Fruit fly (Drosophila melanogaster) whole organism, embryonic: ENCODE measurements around the gene Atg13.

Experiments
- ATbp ChIP-seq: fragments of 200-800 bp; sonication (Bioruptor generic); optimal IDR thresholded peaks from 2 replicates; lab custom pipeline; 2017; ENCODE audit warnings: missing biosample characterization, mild to moderate bottlenecking, missing genetic modification characterization, missing genetic modification reagents
- Ada2b ChIP-seq: fragments of 200-800 bp; sonication (Bioruptor generic); IDR thresholded peaks from 2 replicates; pipeline ENCODE4 v1.3.6; 2022; ENCODE audit warnings: missing biosample characterization, missing genetic modification characterization
- Antp ChIP-seq: fragments of 200-800 bp; sonication (Bioruptor generic); optimal IDR thresholded peaks from 3 replicates; lab custom pipeline; 2016; ENCODE audit warnings: missing biosample characterization, missing genetic modification characterization
- CG12391 ChIP-seq: fragments of 200-800 bp; sonication (Bioruptor generic); optimal IDR thresholded peaks from 3 replicates; lab custom pipeline; 2018; ENCODE audit warnings: missing biosample characterization, mild to moderate bottlenecking, missing genetic modification characterization, moderate library complexity
- CG13287 ChIP-seq: fragments of 200-800 bp; sonication (Bioruptor generic); IDR thresholded peaks from 2 replicates; pipeline ENCODE4 v1.3.6; 2022; ENCODE audit warnings: missing biosample characterization, missing genetic modification characterization; ENCODE audit not compliant: partially characterized antibody
- CG13624 ChIP-seq: fragments of 200-800 bp; sonication (Bioruptor generic); optimal IDR thresholded peaks from 2 replicates; lab custom pipeline; 2016; ENCODE audit warnings: missing biosample characterization, missing genetic modification characterization
- CG15479 ChIP-seq: fragments of 200-800 bp; sonication (Bioruptor generic); optimal IDR thresholded peaks from 3 replicates; lab custom pipeline; 2019; ENCODE audit warnings: missing biosample characterization, mild to moderate bottlenecking, missing genetic modification characterization, moderate library complexity
- CG16813 ChIP-seq: fragments of 200-800 bp; sonication (Bioruptor generic); IDR thresholded peaks from 3 replicates; pipeline ENCODE4 v1.3.6; 2022; ENCODE audit warnings: missing biosample characterization, missing genetic modification characterization; ENCODE audit not compliant: partially characterized antibody
- CG16863 ChIP-seq: fragments of 200-800 bp; sonication (Bioruptor generic); optimal IDR thresholded peaks from 3 replicates; lab custom pipeline; 2016; ENCODE audit warnings: missing biosample characterization, missing genetic modification characterization
- CG17912 ChIP-seq: fragments of 200-800 bp; sonication (Bioruptor generic); optimal IDR thresholded peaks from 2 replicates; lab custom pipeline; 2018; ENCODE audit warnings: missing biosample characterization, mild to moderate bottlenecking, missing genetic modification characterization
- CG18011 ChIP-seq: fragments of 200-800 bp; sonication (Bioruptor generic); optimal IDR thresholded peaks from 2 replicates; lab custom pipeline; 2017; ENCODE audit warnings: missing biosample characterization, missing genetic modification characterization, mild to moderate bottlenecking, moderate library complexity, missing genotype
- CG18262 ChIP-seq: fragments of 200-800 bp; optimal IDR thresholded peaks from 3 replicates; lab custom pipeline; 2019; ENCODE audit warnings: missing biosample characterization, mild to moderate bottlenecking, missing genetic modification characterization, moderate library complexity
- CG2678 ChIP-seq: fragments of 200-800 bp; sonication (Bioruptor generic); optimal IDR thresholded peaks from 3 replicates; lab custom pipeline; 2019; ENCODE audit warnings: missing biosample characterization, mild to moderate bottlenecking, missing genetic modification characterization, moderate library complexity
- CG2712 ChIP-seq: fragments of 200-800 bp; optimal IDR thresholded peaks from 3 replicates; lab custom pipeline; 2019; ENCODE audit warnings: missing biosample characterization, mild to moderate bottlenecking, missing genetic modification characterization, moderate library complexity
- CG2889 ChIP-seq: fragments of 200-800 bp; sonication (Bioruptor generic); IDR thresholded peaks from 3 replicates; pipeline ENCODE4 v1.3.6; 2022; ENCODE audit warnings: missing biosample characterization, missing genetic modification characterization
- CG31388 ChIP-seq: fragments of 200-800 bp; sonication (Bioruptor generic); optimal IDR thresholded peaks from 2 replicates; lab custom pipeline; 2016; ENCODE audit warnings: missing biosample characterization, missing genetic modification characterization
- CG34376 ChIP-seq: fragments of 200-800 bp; sonication (Bioruptor generic); optimal IDR thresholded peaks from 2 replicates; lab custom pipeline; 2018; ENCODE audit warnings: missing biosample characterization, mild to moderate bottlenecking, missing genetic modification characterization
- CG4282 ChIP-seq: fragments of 200-800 bp; sonication (Bioruptor generic); optimal IDR thresholded peaks from 2 replicates; lab custom pipeline; 2016; ENCODE audit warnings: missing biosample characterization, missing genetic modification characterization
- CG4360 ChIP-seq: fragments of 200-800 bp; sonication (Bioruptor generic); IDR thresholded peaks from 2 replicates; pipeline ENCODE4 v1.3.6; 2022; ENCODE audit warnings: missing biosample characterization, missing genetic modification characterization
- CG4424 ChIP-seq: fragments of 200-800 bp; sonication (Bioruptor generic); optimal IDR thresholded peaks from 3 replicates; lab custom pipeline; 2016; ENCODE audit warnings: missing biosample characterization, missing genetic modification characterization
- CG6689 ChIP-seq: fragments of 200-800 bp; sonication (Bioruptor generic); IDR thresholded peaks from 2 replicates; pipeline ENCODE4 v1.3.6; 2022; ENCODE audit warnings: missing biosample characterization, missing genetic modification characterization
- CG8765 ChIP-seq: fragments of 200-800 bp; sonication (Bioruptor generic); IDR thresholded peaks from 2 replicates; pipeline ENCODE4 v1.3.6; 2022; ENCODE audit warnings: missing biosample characterization, missing genetic modification characterization
- D19A ChIP-seq: fragments of 200-800 bp; optimal IDR thresholded peaks from 3 replicates; lab custom pipeline; 2019; ENCODE audit warnings: missing biosample characterization, mild to moderate bottlenecking, missing genetic modification characterization, moderate library complexity
- Elba2 ChIP-seq: fragments of 200-800 bp; sonication (Bioruptor generic); optimal IDR thresholded peaks from 3 replicates; lab custom pipeline; 2016; ENCODE audit warnings: missing biosample characterization, missing genetic modification characterization
- Ets97D ChIP-seq: fragments of 200-800 bp; sonication (Bioruptor generic); optimal IDR thresholded peaks from 3 replicates; lab custom pipeline; 2016; ENCODE audit warnings: missing biosample characterization, missing genetic modification characterization
- Fer3 ChIP-seq: fragments of 200-800 bp; sonication (Bioruptor generic); optimal IDR thresholded peaks from 2 replicates; lab custom pipeline; 2018; ENCODE audit warnings: missing biosample characterization, mild to moderate bottlenecking, missing genetic modification characterization, moderate library complexity
- HLHmδ ChIP-seq: fragments of 200-800 bp; sonication (Bioruptor generic); optimal IDR thresholded peaks from 2 replicates; lab custom pipeline; 2018; ENCODE audit warnings: missing biosample characterization, mild to moderate bottlenecking, missing genetic modification characterization, moderate library complexity
- Max ChIP-seq: fragments of 200-800 bp; sonication (Bioruptor generic); optimal IDR thresholded peaks from 2 replicates; lab custom pipeline; 2016; ENCODE audit warnings: missing biosample characterization, mild to moderate bottlenecking, missing genetic modification characterization
- NFAT ChIP-seq: fragments of 200-800 bp; sonication (Bioruptor generic); IDR thresholded peaks from 2 replicates; pipeline ENCODE4 v1.3.6; 2022; ENCODE audit warnings: missing biosample characterization, missing genetic modification characterization
- Scr ChIP-seq: fragments of 200-800 bp; sonication (Bioruptor generic); IDR thresholded peaks from 2 replicates; pipeline ENCODE4 v1.3.6; 2022; ENCODE audit warnings: missing biosample characterization, missing genetic modification characterization; ENCODE audit not compliant: partially characterized antibody
- Taf1 ChIP-seq: fragments of 200-800 bp; sonication (Bioruptor generic); IDR thresholded peaks from 2 replicates; pipeline ENCODE4 v1.3.6; 2022; ENCODE audit warnings: missing biosample characterization, missing genetic modification characterization
- bbx ChIP-seq: fragments of 200-800 bp; sonication (Bioruptor generic); IDR thresholded peaks from 2 replicates; pipeline ENCODE4 v1.3.6; 2022; ENCODE audit warnings: missing biosample characterization, missing genetic modification characterization; ENCODE audit not compliant: partially characterized antibody
- dmrt11E ChIP-seq: fragments of 200-800 bp; sonication (Bioruptor generic); optimal IDR thresholded peaks from 3 replicates; lab custom pipeline; 2018; ENCODE audit warnings: missing biosample characterization, mild to moderate bottlenecking, missing genetic modification characterization, moderate library complexity
- dpn ChIP-seq, 2 experiments: fragments of 200-800 bp; sonication (Bioruptor generic); optimal IDR thresholded peaks; 3 replicates each; lab custom pipeline; 2016; ENCODE audit warnings: missing biosample characterization in 2 of 2, missing genetic modification characterization in 2 of 2
- fd3F ChIP-seq: fragments of 200-800 bp; sonication (Bioruptor generic); optimal IDR thresholded peaks from 2 replicates; lab custom pipeline; 2018; ENCODE audit warnings: missing biosample characterization, mild to moderate bottlenecking, missing genetic modification characterization, moderate library complexity
- grn ChIP-seq: fragments of 200-800 bp; sonication (Bioruptor generic); optimal IDR thresholded peaks from 3 replicates; lab custom pipeline; 2017; ENCODE audit warnings: missing biosample characterization, missing genetic modification characterization
- inv ChIP-seq: fragments of 200-800 bp; sonication (Bioruptor generic); IDR thresholded peaks from 2 replicates; pipeline ENCODE4 v1.3.6; 2022; ENCODE audit warnings: missing biosample characterization, missing genetic modification characterization; ENCODE audit not compliant: partially characterized antibody
- lab ChIP-seq: fragments of 200-800 bp; sonication (Bioruptor generic); optimal IDR thresholded peaks from 3 replicates; lab custom pipeline; 2017; ENCODE audit warnings: missing biosample characterization, missing genetic modification characterization, mild to moderate bottlenecking, moderate library complexity, missing genetic modification reagents
- lmd ChIP-seq: fragments of 200-800 bp; sonication (Bioruptor generic); IDR thresholded peaks from 2 replicates; pipeline ENCODE4 v1.3.6; 2022; ENCODE audit warnings: missing biosample characterization, missing genetic modification characterization
- nerfin-1 ChIP-seq: fragments of 200-800 bp; sonication (Bioruptor generic); optimal IDR thresholded peaks from 3 replicates; lab custom pipeline; 2019; ENCODE audit warnings: missing biosample characterization, mild to moderate bottlenecking, missing genetic modification characterization, moderate library complexity
- org-1 ChIP-seq: fragments of 200-800 bp; sonication (Bioruptor generic); optimal IDR thresholded peaks from 2 replicates; lab custom pipeline; 2017; ENCODE audit warnings: missing biosample characterization, missing genetic modification characterization
- pho ChIP-seq: fragments of 200-800 bp; sonication (Bioruptor generic); optimal IDR thresholded peaks from 2 replicates; lab custom pipeline; 2016; ENCODE audit warnings: missing biosample characterization, missing genetic modification characterization
- rib ChIP-seq: fragments of 200-800 bp; sonication (Bioruptor generic); IDR thresholded peaks from 2 replicates; pipeline ENCODE4 v1.3.6; 2022; ENCODE audit warnings: missing biosample characterization, missing genetic modification characterization
- sug ChIP-seq: fragments of 200-800 bp; optimal IDR thresholded peaks from 2 replicates; lab custom pipeline; 2019; ENCODE audit warnings: missing biosample characterization, mild to moderate bottlenecking, missing genetic modification characterization, moderate library complexity
- tll ChIP-seq, 2 experiments: fragments of 200-800 bp in 1 of 2; fragments of >200 bp in 1 of 2; sonication (Bioruptor generic) in 1 of 2; optimal IDR thresholded peaks; 2 replicates each; lab custom pipeline; 2017 to 2019; ENCODE audit warnings: missing biosample characterization in 2 of 2, missing genetic modification characterization in 2 of 2, mild to moderate bottlenecking in 1 of 2, moderate library complexity in 1 of 2
- trem ChIP-seq: fragments of 200-800 bp; optimal IDR thresholded peaks from 3 replicates; lab custom pipeline; 2019; ENCODE audit warnings: missing biosample characterization, mild to moderate bottlenecking, missing genetic modification characterization, moderate library complexity
- wek ChIP-seq: fragments of 200-800 bp; sonication (Bioruptor generic); optimal IDR thresholded peaks from 3 replicates; lab custom pipeline; 2018; ENCODE audit warnings: missing biosample characterization, mild to moderate bottlenecking, missing genetic modification characterization, moderate library complexity
- zen ChIP-seq: fragments of 200-800 bp; sonication (Bioruptor generic); optimal IDR thresholded peaks from 3 replicates; lab custom pipeline; 2018; ENCODE audit warnings: missing biosample characterization, mild to moderate bottlenecking, missing genetic modification characterization, moderate library complexity
- zf30C ChIP-seq: fragments of 200-800 bp; sonication (Bioruptor generic); optimal IDR thresholded peaks from 3 replicates; lab custom pipeline; 2018; ENCODE audit warnings: missing biosample characterization, mild to moderate bottlenecking, missing genetic modification characterization
- zfh1 ChIP-seq: fragments of 200-800 bp; sonication (Bioruptor generic); IDR thresholded peaks from 3 replicates; pipeline ENCODE4 v1.3.6; 2022; ENCODE audit warnings: missing biosample characterization, missing genetic modification characterization

Atg13 gene

DNA sequence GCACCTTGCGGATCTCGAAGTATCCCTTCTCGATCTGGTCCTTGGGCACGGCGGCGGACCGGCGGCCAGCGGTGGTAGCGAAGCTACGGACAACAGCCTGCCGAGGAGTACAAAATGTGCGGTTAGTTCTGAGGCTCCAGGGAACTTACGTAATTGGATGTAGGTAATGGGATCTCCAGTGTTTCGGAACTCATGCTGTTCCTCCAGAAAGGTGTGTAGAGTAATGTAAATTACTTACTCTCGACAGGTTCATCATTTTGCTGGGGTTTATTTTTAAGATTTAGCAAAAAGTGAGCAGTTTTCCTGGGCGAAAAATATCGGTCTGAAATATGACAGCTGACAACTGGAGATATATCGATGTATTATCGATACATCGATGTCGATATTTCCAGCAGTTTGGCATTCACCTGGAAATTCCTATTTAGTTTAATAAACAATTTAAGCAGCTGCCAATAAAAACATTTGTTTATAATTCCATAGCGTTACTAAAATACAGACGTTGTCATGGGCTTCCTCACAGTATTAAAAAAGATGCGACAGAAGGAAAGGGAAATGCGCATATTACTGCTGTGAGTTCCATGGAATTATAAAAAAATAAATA lies 8.8 kb upstream of the Atg13 start, which contains the start of the genes COX7A and Arl2 (continued):
- TF ChIP-seq CG2712 (tag; lab: Kevin White, UChicago) = peak; percentile 22
- TF ChIP-seq HLHmδ (GFP tag; lab: Kevin White, UChicago) = no peak
- no peak for TF ChIP-seq CG34376 (GFP tag; lab: Kevin White, UChicago)
- peak; percentile 14 for TF ChIP-seq nerfin-1 (tag; lab: Kevin White, UChicago)
- TF ChIP-seq wek = no peak
- peak; percentile 17 for TF ChIP-seq CG12391 (tag; lab: Kevin White, UChicago)
- TF ChIP-seq pho = no peak
- TF ChIP-seq CG2889 = no peak
- TF ChIP-seq CG18262 (tag; lab: Kevin White, UChicago) = no peak
- TF ChIP-seq Max (GFP tag; lab: Kevin White, UChicago) = no peak
- no peak for TF ChIP-seq CG2678 (tag; lab: Kevin White, UChicago)
- no peak for TF ChIP-seq NFAT (GFP tag; lab: Robert Waterston, UW)
- peak; percentile 60 for TF ChIP-seq Ets97D (GFP tag; lab: Kevin White, UChicago)
- TF ChIP-seq lmd (GFP tag; lab: Robert Waterston, UW) = no peak
- no peak for TF ChIP-seq dpn (GFP tag; optimal IDR thresholded peaks at IDR 0.05; lab: Kevin White, UChicago)
- no peak for TF ChIP-seq CG4360
- no peak for TF ChIP-seq CG18011 (GFP tag; lab: Kevin White, UChicago)
- no peak for TF ChIP-seq CG4282 (GFP tag; lab: Kevin White, UChicago)
- TF ChIP-seq fd3F (GFP tag; lab: Kevin White, UChicago) = no peak
- TF ChIP-seq grn = no peak
- TF ChIP-seq CG13287 = peak; percentile 96
- TF ChIP-seq CG17912 (GFP tag; lab: Kevin White, UChicago) = no peak
- peak; percentile 17; the same call in 1 of the 2 replicates for TF ChIP-seq rib (GFP tag; lab: Robert Waterston, UW)
- TF ChIP-seq sug (tag; lab: Kevin White, UChicago) = peak; percentile 24
- TF ChIP-seq Ada2b (GFP tag; lab: Robert Waterston, UW) = no peak
- no peak for TF ChIP-seq lab (GFP tag; lab: Kevin White, UChicago)
- TF ChIP-seq CG15479 = no peak
- no peak for TF ChIP-seq zfh1 (GFP tag; lab: Robert Waterston, UW)
- TF ChIP-seq tll (GFP tag; optimal IDR thresholded peaks at IDR 0.05; lab: Kevin White, UChicago) = no peak
- TF ChIP-seq zen (tag; lab: Kevin White, UChicago) = no peak
- peak; percentile 90 for TF ChIP-seq inv (GFP tag; lab: Robert Waterston, UW)
- TF ChIP-seq Fer3 = no peak
- TF ChIP-seq Scr = peak; percentile 93
- TF ChIP-seq Taf1 (GFP tag; lab: Robert Waterston, UW) = no peak
- TF ChIP-seq CG13624 (GFP tag; lab: Kevin White, UChicago) = no peak
- TF ChIP-seq ATbp (GFP tag; lab: Kevin White, UChicago) = no peak
- no peak for TF ChIP-seq CG31388 (GFP tag; lab: Kevin White, UChicago)
- no peak for TF ChIP-seq CG8765
- TF ChIP-seq dmrt11E = no peak
- TF ChIP-seq trem = peak; percentile 75
- TF ChIP-seq CG4424 (GFP tag; lab: Kevin White, UChicago) = no peak
- no peak for TF ChIP-seq D19A
- no peak for TF ChIP-seq zf30C (GFP tag; lab: Kevin White, UChicago)
- no peak for TF ChIP-seq Antp (GFP tag; lab: Kevin White, UChicago)
- TF ChIP-seq bbx (GFP tag; lab: Robert Waterston, UW) = peak; percentile 97
- no peak for TF ChIP-seq CG16863
- peak; percentile 91 for TF ChIP-seq CG16813 (GFP tag; lab: Robert Waterston, UW)
- no peak for TF ChIP-seq org-1 (GFP tag; lab: Kevin White, UChicago)
- TF ChIP-seq CG6689 (GFP tag; lab: Robert Waterston, UW) = no peak
- TF ChIP-seq Elba2 (GFP tag; lab: Kevin White, UChicago) = no peak
